Worm (Caenorhabditis elegans) whole organism, L2 larva: ENCODE measurements around the gene coa-4.
A peak's percentile ranks its signal among the peaks of the same experiment; 100 is the strongest.
"Not testable (repeated sequence)": the region's sequence is repeated elsewhere in the genome, so short reads cannot be mapped to it uniquely, and the experiment has no call there.

Experiments
- C34F6.9 ChIP-seq: fragments of 150-350 bp; optimal IDR thresholded peaks from 2 replicates; lab custom pipeline; 2014; ENCODE audit warnings: missing biosample characterization, missing genetic modification characterization
- F13H6.1 ChIP-seq: sonication (generic microtip); optimal IDR thresholded peaks from 2 replicates; lab custom pipeline; 2016; ENCODE audit warnings: missing genetic modification characterization, missing compliant biosample characterization
- R02D3.7 ChIP-seq: fragments of 150-350 bp; optimal IDR thresholded peaks from 2 replicates; lab custom pipeline; 2014; ENCODE audit warnings: missing biosample characterization, missing genetic modification characterization
- alr-1 ChIP-seq: fragments of 150-350 bp; optimal IDR thresholded peaks from 2 replicates; lab custom pipeline; 2014; ENCODE audit warnings: missing biosample characterization, missing genetic modification characterization
- crh-2 ChIP-seq: sonication (generic microtip); optimal IDR thresholded peaks from 2 replicates; lab custom pipeline; 2017; ENCODE audit warnings: missing biosample characterization, missing genetic modification characterization
- dmd-4 ChIP-seq: sonication (generic microtip); optimal IDR thresholded peaks from 2 replicates; lab custom pipeline; 2017; ENCODE audit warnings: missing biosample characterization, missing genetic modification characterization
- elt-1 ChIP-seq: fragments of 150-350 bp; optimal IDR thresholded peaks from 2 replicates; lab custom pipeline; 2014; ENCODE audit warnings: missing biosample characterization, missing genetic modification characterization
- elt-3 ChIP-seq: sonication (generic microtip); optimal IDR thresholded peaks from 2 replicates; lab custom pipeline; 2017; ENCODE audit warnings: missing biosample characterization, missing genetic modification characterization
- fos-1 ChIP-seq: fragments of 150-350 bp; optimal IDR thresholded peaks from 2 replicates; lab custom pipeline; 2014; ENCODE audit warnings: missing biosample characterization, missing genetic modification characterization
- gmeb-1 ChIP-seq: fragments of 150-350 bp; optimal IDR thresholded peaks from 2 replicates; lab custom pipeline; 2014; ENCODE audit warnings: missing biosample characterization, missing genetic modification characterization
- lin-11 ChIP-seq: fragments of 150-350 bp; sonication (generic microtip); optimal IDR thresholded peaks from 2 replicates; lab custom pipeline; 2014; ENCODE audit warnings: missing biosample characterization, missing genetic modification characterization, inconsistent platforms, mixed read lengths
- lin-13 ChIP-seq: fragments of 150-350 bp; optimal IDR thresholded peaks from 2 replicates; lab custom pipeline; 2014; ENCODE audit warnings: missing biosample characterization, missing genetic modification reagents, missing genetic modification characterization
- lin-39 ChIP-seq: fragments of 150-350 bp; optimal IDR thresholded peaks from 2 replicates; lab custom pipeline; 2014; ENCODE audit warnings: missing biosample characterization, missing genetic modification reagents, missing genetic modification characterization
- lsy-2 ChIP-seq, 2 experiments: fragments of 150-350 bp in 1 of 2; sonication (generic microtip) in 1 of 2; optimal IDR thresholded peaks; 2 replicates each; lab custom pipeline; 2014 to 2017; ENCODE audit warnings: missing biosample characterization in 2 of 2, missing genetic modification characterization in 2 of 2
- mbf-1 ChIP-seq: sonication (generic microtip); optimal IDR thresholded peaks from 2 replicates; lab custom pipeline; 2017; ENCODE audit warnings: missing biosample characterization, missing genetic modification characterization
- nhr-12 ChIP-seq: fragments of 150-350 bp; optimal IDR thresholded peaks from 2 replicates; lab custom pipeline; 2014; ENCODE audit warnings: missing biosample characterization, missing genetic modification characterization
- nhr-129 ChIP-seq: fragments of 150-350 bp; optimal IDR thresholded peaks from 2 replicates; lab custom pipeline; 2014; ENCODE audit warnings: missing biosample characterization, missing genetic modification characterization
- nhr-21 ChIP-seq: fragments of 150-350 bp; optimal IDR thresholded peaks from 2 replicates; lab custom pipeline; 2014; ENCODE audit warnings: missing biosample characterization, missing genetic modification characterization
- nhr-23 ChIP-seq: fragments of 150-350 bp; optimal IDR thresholded peaks from 2 replicates; lab custom pipeline; 2014; ENCODE audit warnings: missing biosample characterization, missing genetic modification reagents, missing genetic modification characterization
- nhr-237 ChIP-seq: fragments of 150-350 bp; optimal IDR thresholded peaks from 2 replicates; lab custom pipeline; 2014; ENCODE audit warnings: missing biosample characterization, missing genetic modification characterization
- nhr-25 ChIP-seq: fragments of 150-350 bp; sonication (generic microtip); optimal IDR thresholded peaks from 3 replicates; lab custom pipeline; 2014; ENCODE audit warnings: missing biosample characterization, missing genetic modification characterization
- nhr-6 ChIP-seq: fragments of 150-350 bp; optimal IDR thresholded peaks from 2 replicates; lab custom pipeline; 2014; ENCODE audit warnings: missing biosample characterization, missing genetic modification characterization
- nhr-77 ChIP-seq: fragments of 150-350 bp; optimal IDR thresholded peaks from 2 replicates; lab custom pipeline; 2014; ENCODE audit warnings: missing biosample characterization, missing genetic modification characterization
- peb-1 ChIP-seq: fragments of 150-350 bp; optimal IDR thresholded peaks from 2 replicates; lab custom pipeline; 2014; ENCODE audit warnings: missing biosample characterization, missing genetic modification characterization
- skn-1 ChIP-seq: sonication (generic microtip); optimal IDR thresholded peaks from 2 replicates; lab custom pipeline; 2017; ENCODE audit warnings: missing biosample characterization, missing genetic modification characterization
- sma-3 ChIP-seq: sonication (generic microtip); optimal IDR thresholded peaks from 2 replicates; lab custom pipeline; 2016; ENCODE audit warnings: missing genetic modification reagents, missing genetic modification characterization, missing compliant biosample characterization
- sma-9 ChIP-seq, 2 experiments: fragments of 150-350 bp in 1 of 2; sonication (generic microtip) in 1 of 2; optimal IDR thresholded peaks; 2 replicates each; lab custom pipeline; 2014 to 2016; ENCODE audit warnings: missing genetic modification characterization in 2 of 2, mild to moderate bottlenecking in 1 of 2, missing biosample characterization in 1 of 2, missing compliant biosample characterization in 1 of 2, missing genetic modification reagents in 1 of 2, moderate library complexity in 1 of 2
- unc-39 ChIP-seq: fragments of 150-350 bp; optimal IDR thresholded peaks from 2 replicates; lab custom pipeline; 2014; ENCODE audit warnings: missing biosample characterization, missing genetic modification characterization
- unc-55 ChIP-seq: fragments of 150-350 bp; sonication (generic microtip); optimal IDR thresholded peaks from 3 replicates; lab custom pipeline; 2014; ENCODE audit warnings: missing biosample characterization, missing genetic modification reagents, missing genetic modification characterization
- zag-1 ChIP-seq: fragments of 150-350 bp; optimal IDR thresholded peaks from 2 replicates; lab custom pipeline; 2014; ENCODE audit warnings: missing biosample characterization, missing genetic modification characterization
- ztf-11 ChIP-seq: sonication (generic microtip); optimal IDR thresholded peaks from 2 replicates; lab custom pipeline; 2017; ENCODE audit warnings: missing biosample characterization, missing genetic modification characterization
- ztf-4 ChIP-seq: fragments of 150-350 bp; optimal IDR thresholded peaks from 2 replicates; lab custom pipeline; 2014; ENCODE audit warnings: missing biosample characterization, missing genetic modification characterization

The coa-4 gene

ce11 chrIV:9316068-9316681, 19.2 kb downstream of the coa-4 start, which contains the start of the genes F49C12.9 and rpn-7:
F49C12.9 (minus strand) TSS chrIV:9316215.
rpn-7 (plus strand) TSS chrIV:9316631.
- TF ChIP-seq nhr-129 (tag; lab: Kevin White, UChicago) (peak; percentile 61), sma-9 (GFP tag; optimal IDR thresholded peaks at IDR 0.05; lab: Kevin White, UChicago) (no peak), sma-9 (tag; optimal IDR thresholded peaks at IDR 0.05; lab: Kevin White, UChicago) (no peak), sma-3 (GFP tag; lab: Kevin White, UChicago) (peak; percentile 6), lin-39 (no peak), lin-13 (GFP tag; lab: Kevin White, UChicago) (no peak), lin-11 (tag; lab: Kevin White, UChicago) (peak; percentile 18), crh-2 (peak; percentile 5), C34F6.9 (tag; lab: Kevin White, UChicago) (peak; percentile 59), nhr-77 (tag; lab: Kevin White, UChicago) (no peak), mbf-1 (tag; lab: Kevin White, UChicago) (no peak), lsy-2 (tag; optimal IDR thresholded peaks at IDR 0.05; lab: Kevin White, UChicago) (peak in 1 of 2 experiments; percentile 3), unc-55 (GFP tag; lab: Kevin White, UChicago) (peak; percentile 65), skn-1 (peak; percentile 97), fos-1 (tag; lab: Kevin White, UChicago) (peak; percentile 11), peb-1 (tag; lab: Kevin White, UChicago) (no peak), gmeb-1 (peak; percentile 26)

DNA sequence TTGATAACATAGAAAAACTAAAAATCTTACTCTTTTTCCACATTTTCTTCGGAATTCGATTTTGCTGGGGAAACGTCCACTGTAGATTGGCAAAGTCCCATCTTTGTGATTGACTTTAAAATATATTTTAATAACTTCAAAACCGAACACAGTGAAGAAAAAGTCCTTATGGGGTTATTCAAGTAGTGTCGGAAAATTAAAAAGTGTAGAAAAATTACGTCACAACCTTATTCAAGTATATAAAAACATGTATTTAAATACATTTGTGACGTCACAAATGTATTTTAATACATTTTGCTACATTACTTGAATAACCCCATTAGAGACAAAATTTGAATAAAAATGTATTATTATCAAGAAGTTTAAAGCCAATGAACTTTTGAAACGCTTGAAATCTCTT, 22.6 kb downstream of the coa-4 start, which contains the start of gene F49C12.7:
Gene F49C12.7, minus strand, starts transcription at position 101 of the 400 bp plus-strand sequence.
- not testable (repeated sequence) for TF ChIP-seq lin-11 (tag; lab: Kevin White, UChicago); unc-55 (GFP tag; lab: Kevin White, UChicago); peb-1 (tag; lab: Kevin White, UChicago)
- TF ChIP-seq, all 48 proteins: peak for 0; not testable (repeated sequence) for 48

- TF ChIP-seq peb-1 (tag; lab: Kevin White, UChicago) (no peak), fos-1 (tag; lab: Kevin White, UChicago) (peak; percentile 50)
Observed at ce11 chrIV:9310935-9311566, 24.4 kb downstream of the coa-4 start.

ce11 chrIV:9308975-9309374, 26.4 kb downstream of the coa-4 start, which contains the start of gene F49C12.6:
F49C12.6 (minus strand) TSS chrIV:9309075.
- TF ChIP-seq elt-3 (tag; lab: Kevin White, UChicago) (no peak), alr-1 (tag; lab: Kevin White, UChicago) (no peak), nhr-237 (tag; lab: Kevin White, UChicago) (no peak), elt-1 (tag; lab: Kevin White, UChicago) (no peak), nhr-6 (tag; lab: Kevin White, UChicago) (no peak), lin-13 (GFP tag; lab: Kevin White, UChicago) (no peak), nhr-77 (tag; lab: Kevin White, UChicago) (no peak), unc-39 (no peak), ztf-4 (no peak), fos-1 (tag; lab: Kevin White, UChicago) (no peak), F13H6.1 (tag; lab: Kevin White, UChicago) (no peak), nhr-12 (tag; lab: Kevin White, UChicago) (no peak)
- TF ChIP-seq, all 48 proteins: peak for 0

DNA sequence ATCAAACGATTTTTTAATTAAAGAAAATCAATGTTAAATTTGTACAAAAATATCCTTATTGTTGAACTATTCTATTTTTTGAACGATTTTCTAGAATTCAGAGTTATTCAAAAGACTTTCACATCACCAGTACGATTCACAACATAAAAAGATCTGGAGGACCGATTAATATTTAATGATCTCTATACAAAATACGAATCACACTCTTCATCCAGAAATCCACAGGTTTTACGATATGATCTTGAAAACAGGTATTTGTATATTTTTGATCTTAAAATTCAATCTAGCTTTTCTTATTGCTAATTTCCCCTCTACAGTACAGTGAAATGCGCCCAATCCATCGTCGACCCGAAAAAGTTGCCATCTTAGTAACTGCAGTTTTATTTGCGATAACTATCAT, 30.8 kb downstream of the coa-4 start, which contains the start of gene F49C12.5:
Gene F49C12.5, plus strand, starts transcription at position 301 of the 400 bp plus-strand sequence.
- TF ChIP-seq nhr-23 (tag; lab: Kevin White, UChicago) (no peak), ztf-4 (no peak), R02D3.7 (tag; lab: Kevin White, UChicago) (no peak), nhr-25 (tag; lab: Kevin White, UChicago) (no peak), zag-1 (tag; lab: Kevin White, UChicago) (no peak), skn-1 (no peak), ztf-11 (no peak), dmd-4 (no peak), alr-1 (tag; lab: Kevin White, UChicago) (no peak), nhr-6 (tag; lab: Kevin White, UChicago) (no peak), crh-2 (no peak), nhr-21 (no peak)
- TF ChIP-seq, all 48 proteins: peak for 0
